Worm (Caenorhabditis elegans) whole organism, L1 larva: ENCODE data around the gene paml-1.

Source experiments
- aha-1 ChIP-seq: fragments of 150-350 bp; optimal IDR thresholded peaks from 2 replicates; lab custom pipeline; 2014; ENCODE audit warnings: missing biosample characterization, missing genetic modification characterization
- ceh-8 ChIP-seq: fragments of 200-800 bp; sonication (Bioruptor generic); optimal IDR thresholded peaks from 2 replicates; lab custom pipeline; 2018; ENCODE audit warnings: mild to moderate bottlenecking, missing genetic modification characterization, moderate library complexity, missing compliant biosample characterization
- elt-2 ChIP-seq: sonication (generic microtip); optimal IDR thresholded peaks from 2 replicates; lab custom pipeline; 2016; ENCODE audit warnings: missing genetic modification characterization, mild to moderate bottlenecking, inconsistent platforms, missing compliant biosample characterization, missing genetic modification reagents
- irx-1 ChIP-seq: sonication (generic microtip); optimal IDR thresholded peaks from 2 replicates; lab custom pipeline; 2016; ENCODE audit warnings: missing genetic modification characterization, missing compliant biosample characterization
- lin-39 ChIP-seq: fragments of 150-350 bp; optimal IDR thresholded peaks from 2 replicates; lab custom pipeline; 2014; ENCODE audit warnings: missing biosample characterization, missing genetic modification reagents, missing genetic modification characterization
- nhr-11 ChIP-seq: fragments of 150-350 bp; optimal IDR thresholded peaks from 2 replicates; lab custom pipeline; 2014; ENCODE audit warnings: missing biosample characterization, missing genetic modification characterization
- nhr-20 ChIP-seq: sonication (generic microtip); optimal IDR thresholded peaks from 2 replicates; lab custom pipeline; 2016; ENCODE audit warnings: mild to moderate bottlenecking, missing genetic modification characterization, missing compliant biosample characterization
- nhr-237 ChIP-seq: fragments of 150-350 bp; optimal IDR thresholded peaks from 2 replicates; lab custom pipeline; 2014; ENCODE audit warnings: missing biosample characterization, missing genetic modification characterization
- nhr-28 ChIP-seq: fragments of 150-350 bp; optimal IDR thresholded peaks from 2 replicates; lab custom pipeline; 2014; ENCODE audit warnings: missing biosample characterization, missing genetic modification characterization
- pag-3 ChIP-seq: sonication (generic microtip); optimal IDR thresholded peaks from 2 replicates; lab custom pipeline; 2017; ENCODE audit warnings: missing genetic modification characterization, mild to moderate bottlenecking, missing compliant biosample characterization, antibody characterized with exemption, borderline replicate concordance; ENCODE audit not compliant: insufficient read depth
- pax-3 ChIP-seq: fragments of 200-800 bp; sonication (Bioruptor generic); optimal IDR thresholded peaks from 2 replicates; lab custom pipeline; 2018; ENCODE audit warnings: mild to moderate bottlenecking, missing genetic modification characterization, moderate library complexity, missing compliant biosample characterization
- unc-130 ChIP-seq: fragments of 150-350 bp; optimal IDR thresholded peaks from 2 replicates; lab custom pipeline; 2017; ENCODE audit warnings: missing biosample characterization, missing genetic modification characterization, inconsistent platforms
- unc-98 ChIP-seq: fragments of 200-800 bp; sonication (Bioruptor generic); IDR thresholded peaks from 2 replicates; pipeline ENCODE4 v1.3.6; 2022; ENCODE audit warnings: missing genetic modification characterization, missing compliant biosample characterization
- vab-15 ChIP-seq: sonication (generic microtip); optimal IDR thresholded peaks from 2 replicates; lab custom pipeline; 2017; ENCODE audit warnings: missing genotype, mild to moderate bottlenecking, missing genetic modification characterization, missing compliant biosample characterization

DNA sequence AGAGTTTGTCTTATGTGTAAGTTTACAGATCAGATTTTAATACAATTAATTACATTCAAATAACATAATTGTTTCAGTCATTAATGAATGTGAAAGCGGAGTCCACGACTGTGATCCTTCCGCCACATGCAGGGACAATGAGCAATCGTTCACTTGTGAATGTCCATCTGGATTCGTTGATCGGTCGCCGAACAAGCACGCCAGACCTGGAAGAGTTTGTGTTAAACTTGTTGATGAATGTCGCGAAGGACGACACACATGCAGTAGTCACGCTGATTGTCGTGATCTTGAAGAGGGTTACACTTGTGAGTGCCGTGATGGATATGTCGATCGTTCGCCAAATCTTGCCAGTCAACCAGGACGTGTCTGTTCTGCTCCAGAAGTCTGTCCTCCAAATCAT lies 55.3 kb downstream of the paml-1 start:
- TF ChIP-seq ceh-8 (GFP tag; lab: Kevin White, UChicago), result no peak
- no peak for TF ChIP-seq irx-1 (tag; lab: Kevin White, UChicago)
- TF ChIP-seq nhr-237, result no peak
- TF ChIP-seq unc-130 (tag; lab: Kevin White, UChicago), result no peak
- TF ChIP-seq nhr-20, result no peak
- no peak for TF ChIP-seq pag-3
- no peak for TF ChIP-seq unc-98 (GFP tag; lab: Robert Waterston, UW)
- TF ChIP-seq pax-3, result no peak
- TF ChIP-seq lin-39, result no peak
- TF ChIP-seq aha-1 (tag; lab: Kevin White, UChicago), result no peak
- no peak for TF ChIP-seq nhr-11 (tag; lab: Kevin White, UChicago)
- TF ChIP-seq nhr-28 (tag; lab: Kevin White, UChicago), result no peak
- no peak for TF ChIP-seq elt-2 (tag; lab: Kevin White, UChicago)
- TF ChIP-seq vab-15, result no peak
